Fruit fly (Drosophila melanogaster) whole organism, embryonic: ENCODE results near the gene Pez.

Experiments
- Aef1 ChIP-seq: fragments of 200-800 bp; sonication (Bioruptor generic); IDR thresholded peaks from 3 replicates; pipeline ENCODE4 v1.3.6; 2022; ENCODE audit warnings: missing biosample characterization, missing genetic modification characterization
- Awh ChIP-seq: fragments of 200-800 bp; sonication (Bioruptor generic); IDR thresholded peaks from 2 replicates; pipeline ENCODE4, ENCODE4 v1.3.6; 2022; ENCODE audit warnings: missing biosample characterization, missing genetic modification characterization
- BtbVII ChIP-seq: fragments of 200-800 bp; sonication (Bioruptor generic); optimal IDR thresholded peaks from 3 replicates; lab custom pipeline; 2017; ENCODE audit warnings: missing biosample characterization, mild to moderate bottlenecking, missing genetic modification characterization
- CG1024 ChIP-seq: fragments of 200-800 bp; sonication (Bioruptor generic); IDR thresholded peaks from 2 replicates; pipeline ENCODE4 v1.3.6; 2022; ENCODE audit warnings: missing biosample characterization, missing genetic modification characterization
- CG10321 ChIP-seq: fragments of 200-800 bp; sonication (Bioruptor generic); IDR thresholded peaks from 2 replicates; pipeline ENCODE4 v1.3.6; 2022; ENCODE audit warnings: missing biosample characterization, missing genetic modification characterization
- CG12236 ChIP-seq: fragments of 200-800 bp; sonication (Bioruptor generic); optimal IDR thresholded peaks from 2 replicates; lab custom pipeline; 2016; ENCODE audit warnings: missing biosample characterization, missing genetic modification characterization
- CG12769 ChIP-seq: fragments of 200-800 bp; sonication (Bioruptor generic); optimal IDR thresholded peaks from 2 replicates; lab custom pipeline; 2019; ENCODE audit warnings: missing biosample characterization, mild to moderate bottlenecking, missing genetic modification characterization, moderate library complexity
- CG13775 ChIP-seq: fragments of 200-800 bp; sonication (Bioruptor generic); optimal IDR thresholded peaks from 3 replicates; lab custom pipeline; 2017; ENCODE audit warnings: missing biosample characterization, mild to moderate bottlenecking, missing genetic modification characterization
- CG1792 ChIP-seq: fragments of 200-800 bp; sonication (Bioruptor generic); optimal IDR thresholded peaks from 2 replicates; lab custom pipeline; 2016; ENCODE audit warnings: missing biosample characterization, missing genetic modification characterization
- CG18764 ChIP-seq: fragments of 200-800 bp; sonication (Bioruptor generic); optimal IDR thresholded peaks from 3 replicates; lab custom pipeline; 2016; ENCODE audit warnings: missing biosample characterization, missing genetic modification characterization
- CG2120 ChIP-seq: fragments of 200-800 bp; sonication (Bioruptor generic); optimal IDR thresholded peaks from 3 replicates; lab custom pipeline; 2016; ENCODE audit warnings: missing biosample characterization, missing genetic modification characterization
- CG2129 ChIP-seq: fragments of 200-800 bp; sonication (Bioruptor generic); IDR thresholded peaks from 2 replicates; pipeline ENCODE4 v1.3.6; 2022; ENCODE audit warnings: missing biosample characterization, missing genetic modification characterization; ENCODE audit not compliant: partially characterized antibody
- CG2199 ChIP-seq: fragments of 200-800 bp; sonication (Bioruptor generic); IDR thresholded peaks from 3 replicates; pipeline ENCODE4 v1.3.6; 2022; ENCODE audit warnings: missing biosample characterization, missing genetic modification characterization
- CG3163 ChIP-seq: fragments of 200-800 bp; sonication (Bioruptor generic); optimal IDR thresholded peaks from 3 replicates; lab custom pipeline; 2016; ENCODE audit warnings: missing biosample characterization, missing genetic modification characterization
- CG33557 ChIP-seq: fragments of 200-800 bp; sonication (Bioruptor generic); optimal IDR thresholded peaks from 2 replicates; lab custom pipeline; 2019; ENCODE audit warnings: missing biosample characterization, mild to moderate bottlenecking, missing genetic modification characterization, moderate library complexity
- CG9817 ChIP-seq: fragments of 200-800 bp; sonication (Bioruptor generic); optimal IDR thresholded peaks from 2 replicates; lab custom pipeline; 2018; ENCODE audit warnings: missing biosample characterization, mild to moderate bottlenecking, missing genetic modification characterization, moderate library complexity
- Dfd ChIP-seq, 2 experiments: fragments of >200 bp; optimal IDR thresholded peaks; 2 replicates each; lab custom pipeline; 2017; ENCODE audit warnings: missing biosample characterization in 2 of 2, missing genetic modification characterization in 2 of 2
- GATAe ChIP-seq: fragments of 200-800 bp; sonication (Bioruptor generic); conservative IDR thresholded peaks from 2 replicates; pipeline ENCODE4 v1.3.6; 2022; ENCODE audit warnings: missing biosample characterization, missing genetic modification characterization
- HHEX ChIP-seq: fragments of 200-800 bp; sonication (Bioruptor generic); optimal IDR thresholded peaks from 3 replicates; lab custom pipeline; 2017; ENCODE audit warnings: missing biosample characterization, mild to moderate bottlenecking, missing genetic modification characterization, missing genetic modification reagents
- HLH54F ChIP-seq: fragments of 200-800 bp; sonication (Bioruptor generic); optimal IDR thresholded peaks from 3 replicates; lab custom pipeline; 2016; ENCODE audit warnings: missing biosample characterization, missing genetic modification characterization
- MTF-1 ChIP-seq: fragments of 200-800 bp; sonication (Bioruptor generic); optimal IDR thresholded peaks from 2 replicates; lab custom pipeline; 2018; ENCODE audit warnings: missing biosample characterization, mild to moderate bottlenecking, missing genetic modification characterization, borderline replicate concordance
- Med ChIP-seq: fragments of 200-800 bp; sonication (Bioruptor generic); peaks from one replicate; lab custom pipeline; 2016; ENCODE audit warnings: missing biosample characterization, missing genetic modification characterization, mild to moderate bottlenecking, inconsistent platforms, moderate library complexity
- Mes4 ChIP-seq: fragments of 200-800 bp; sonication (Bioruptor generic); optimal IDR thresholded peaks from 2 replicates; lab custom pipeline; 2016; ENCODE audit warnings: missing biosample characterization, missing genetic modification characterization
- PHDP ChIP-seq: fragments of 200-800 bp; sonication (Bioruptor generic); optimal IDR thresholded peaks from 3 replicates; lab custom pipeline; 2018; ENCODE audit warnings: missing biosample characterization, mild to moderate bottlenecking, missing genetic modification characterization, moderate library complexity
- Side ChIP-seq: fragments of 200-800 bp; sonication (Bioruptor generic); optimal IDR thresholded peaks from 2 replicates; lab custom pipeline; 2016; ENCODE audit warnings: missing biosample characterization, missing genetic modification characterization
- Sin3A ChIP-seq: fragments of >200 bp; optimal IDR thresholded peaks from 2 replicates; lab custom pipeline; 2018
- TFAM ChIP-seq: fragments of 200-800 bp; sonication (Bioruptor generic); optimal IDR thresholded peaks from 2 replicates; lab custom pipeline; 2017; ENCODE audit warnings: missing biosample characterization, missing genetic modification characterization, inconsistent platforms
- Tbp ChIP-seq: fragments of >200 bp; optimal IDR thresholded peaks from 2 replicates; lab custom pipeline; 2018; ENCODE audit warnings: missing biosample characterization, missing genetic modification characterization
- ato ChIP-seq: fragments of 200-800 bp; sonication (Bioruptor generic); IDR thresholded peaks from 2 replicates; pipeline ENCODE4 v1.3.6; 2022; ENCODE audit warnings: missing biosample characterization, missing genetic modification characterization; ENCODE audit not compliant: partially characterized antibody
- bab2 ChIP-seq: fragments of 200-800 bp; sonication (Bioruptor generic); optimal IDR thresholded peaks from 2 replicates; lab custom pipeline; 2016; ENCODE audit warnings: missing biosample characterization, missing genetic modification characterization
- chif ChIP-seq, 2 experiments: fragments of 200-800 bp; sonication (Bioruptor generic); optimal IDR thresholded peaks; 3 replicates each; lab custom pipeline; 2016; ENCODE audit warnings: missing biosample characterization in 2 of 2, missing genetic modification characterization in 2 of 2
- danr ChIP-seq: fragments of 200-800 bp; sonication (Bioruptor generic); IDR thresholded peaks from 2 replicates; pipeline ENCODE4 v1.3.6; 2022; ENCODE audit warnings: missing biosample characterization, missing genetic modification characterization
- dati ChIP-seq: fragments of 200-800 bp; sonication (Bioruptor generic); IDR thresholded peaks from 2 replicates; pipeline ENCODE4 v1.3.6; 2022; ENCODE audit warnings: missing biosample characterization, missing genetic modification characterization
- dmrt99B ChIP-seq: fragments of 200-800 bp; sonication (Bioruptor generic); optimal IDR thresholded peaks from 2 replicates; lab custom pipeline; 2018; ENCODE audit warnings: missing biosample characterization, mild to moderate bottlenecking, missing genetic modification characterization, moderate library complexity
- esg ChIP-seq: fragments of 200-800 bp; sonication (Bioruptor generic); conservative IDR thresholded peaks from 2 replicates; pipeline ENCODE4 v1.3.6; 2022; ENCODE audit warnings: missing biosample characterization, missing genetic modification characterization
- exex ChIP-seq: fragments of 200-800 bp; sonication (Bioruptor generic); optimal IDR thresholded peaks from 4 replicates; lab custom pipeline; 2018; ENCODE audit warnings: missing biosample characterization, mild to moderate bottlenecking, missing genetic modification characterization, moderate library complexity
- fd96Cb ChIP-seq: fragments of 200-800 bp; sonication (Bioruptor generic); optimal IDR thresholded peaks from 2 replicates; lab custom pipeline; 2018; ENCODE audit warnings: missing biosample characterization, mild to moderate bottlenecking, missing genetic modification characterization, moderate library complexity
- fu2 ChIP-seq: fragments of 200-800 bp; sonication (Bioruptor generic); optimal IDR thresholded peaks from 2 replicates; lab custom pipeline; 2016; ENCODE audit warnings: missing biosample characterization, missing genetic modification characterization
- gem ChIP-seq: fragments of 200-800 bp; sonication (Bioruptor generic); optimal IDR thresholded peaks from 2 replicates; lab custom pipeline; 2019; ENCODE audit warnings: missing biosample characterization, mild to moderate bottlenecking, missing genetic modification characterization, moderate library complexity
- hkb ChIP-seq, 2 experiments: fragments of 200-800 bp in 1 of 2; fragments of >200 bp in 1 of 2; sonication (Bioruptor generic) in 1 of 2; IDR thresholded peaks in 1 of 2; optimal IDR thresholded peaks in 1 of 2; 2 replicates each; pipeline versions ENCODE4 v1.3.6 to Lab custom; 2017 to 2022; ENCODE audit warnings: missing biosample characterization in 1 of 2, missing genetic modification characterization in 1 of 2
- lmd ChIP-seq: fragments of 200-800 bp; sonication (Bioruptor generic); IDR thresholded peaks from 2 replicates; pipeline ENCODE4 v1.3.6; 2022; ENCODE audit warnings: missing biosample characterization, missing genetic modification characterization
- mam ChIP-seq: fragments of 200-800 bp; sonication (Bioruptor generic); optimal IDR thresholded peaks from 3 replicates; lab custom pipeline; 2016; ENCODE audit warnings: missing biosample characterization, missing genetic modification characterization
- nom ChIP-seq: fragments of 200-800 bp; sonication (Bioruptor generic); optimal IDR thresholded peaks from 2 replicates; lab custom pipeline; 2017; ENCODE audit warnings: missing biosample characterization, missing genetic modification characterization, mild to moderate bottlenecking, moderate library complexity, missing genetic modification reagents
- pros ChIP-seq: fragments of 200-800 bp; sonication (Bioruptor generic); optimal IDR thresholded peaks from 3 replicates; lab custom pipeline; 2019; ENCODE audit warnings: missing biosample characterization, mild to moderate bottlenecking, missing genetic modification characterization, moderate library complexity
- sc ChIP-seq, 3 experiments: fragments of >200 bp in 2 of 3; fragments of 200-800 bp in 1 of 3; sonication (Bioruptor generic) in 1 of 3; optimal IDR thresholded peaks; 2 replicates in 2 of 3; 3 replicates in 1 of 3; lab custom pipeline; 2017; ENCODE audit warnings: mild to moderate bottlenecking in 1 of 3, missing biosample characterization in 1 of 3, missing genetic modification characterization in 1 of 3, missing genetic modification reagents in 1 of 3
- stc ChIP-seq: fragments of 200-800 bp; sonication (Bioruptor generic); IDR thresholded peaks from 2 replicates; pipeline ENCODE4 v1.3.6; 2022; ENCODE audit warnings: missing biosample characterization, missing genetic modification characterization
- stwl ChIP-seq: fragments of 200-800 bp; sonication (Bioruptor generic); optimal IDR thresholded peaks from 3 replicates; lab custom pipeline; 2018; ENCODE audit warnings: missing biosample characterization, mild to moderate bottlenecking, missing genetic modification characterization, moderate library complexity
- ttk ChIP-seq: fragments of 200-800 bp; sonication (Bioruptor generic); IDR thresholded peaks from 2 replicates; pipeline ENCODE4 v2.1.2; 2022; ENCODE audit warnings: missing biosample characterization, missing genetic modification characterization
- tx ChIP-seq: fragments of 200-800 bp; sonication (Bioruptor generic); optimal IDR thresholded peaks from 2 replicates; lab custom pipeline; 2016; ENCODE audit warnings: missing biosample characterization, missing genetic modification characterization
- vfl ChIP-seq: fragments of 200-800 bp; sonication (Bioruptor generic); optimal IDR thresholded peaks from 2 replicates; lab custom pipeline; 2016; ENCODE audit warnings: missing biosample characterization, missing genetic modification characterization
- zfh2 ChIP-seq: fragments of 200-800 bp; sonication (Bioruptor generic); optimal IDR thresholded peaks from 2 replicates; lab custom pipeline; 2016; ENCODE audit warnings: missing biosample characterization, missing genetic modification characterization

The Pez gene

DNA sequence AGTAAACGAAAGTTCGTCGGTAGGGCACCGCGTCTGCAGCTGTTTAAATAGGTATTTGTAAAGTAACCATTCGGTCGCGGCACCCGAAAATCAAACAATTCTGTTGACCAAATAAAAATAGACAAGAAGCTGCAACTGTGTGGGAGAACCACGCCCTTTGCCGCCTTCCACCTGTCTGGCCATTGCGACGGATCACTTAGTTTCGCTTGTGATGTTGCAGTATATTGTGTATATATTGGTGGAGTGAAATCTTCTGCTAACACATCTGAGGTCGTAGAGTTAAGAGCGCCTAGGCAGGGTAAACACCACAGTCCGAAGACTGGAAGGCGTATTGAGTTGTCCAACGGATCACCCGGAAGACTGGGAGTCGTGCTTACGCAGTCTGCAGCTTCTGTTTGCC lies 55.1 kb downstream of the Pez start (continued):
- TF ChIP-seq ato (GFP tag; lab: Robert Waterston, UW) (no peak), exex (no peak), vfl (GFP tag; lab: Kevin White, UChicago) (no peak), CG2199 (0 out of 3 replicates have a peak, but pooled peaks have one; percentile 23), GATAe (GFP tag; lab: Robert Waterston, UW) (no peak), CG3163 (GFP tag; lab: Kevin White, UChicago) (no peak), Awh (no peak), CG1024 (no peak), nom (GFP tag; lab: Kevin White, UChicago) (no peak), fd96Cb (tag; lab: Kevin White, UChicago) (peak; percentile 17), CG1792 (GFP tag; lab: Kevin White, UChicago) (no peak), lmd (GFP tag; lab: Robert Waterston, UW) (no peak), Med (GFP tag; lab: Kevin White, UChicago) (peak; percentile 85), tx (no peak), Dfd (GFP tag; optimal IDR thresholded peaks at IDR 0.05; lab: Kevin White, UChicago) (no peak), stwl (no peak), CG13775 (GFP tag; lab: Kevin White, UChicago) (no peak), Sin3A (lab: Kevin White, UChicago) (no peak), dati (GFP tag; lab: Robert Waterston, UW) (no peak), CG12236 (peak; percentile 30), CG2129 (GFP tag; lab: Robert Waterston, UW) (no peak), gem (tag; lab: Kevin White, UChicago) (peak; percentile 45), MTF-1 (peak; percentile 73), TFAM (GFP tag; lab: Kevin White, UChicago) (no peak), CG18764 (peak; percentile 16), CG2120 (GFP tag; lab: Kevin White, UChicago) (no peak), mam (GFP tag; lab: Kevin White, UChicago) (no peak), chif (GFP tag; optimal IDR thresholded peaks at IDR 0.05; lab: Kevin White, UChicago) (peak in 1 of 2 experiments; percentile 2), BtbVII (GFP tag; lab: Kevin White, UChicago) (peak; percentile 57), CG10321 (no peak), ttk (GFP tag; lab: Robert Waterston, UW) (no peak), HLH54F (GFP tag; lab: Kevin White, UChicago) (no peak), sc (optimal IDR thresholded peaks at IDR 0.05; lab: Kevin White, UChicago) (no peak), sc (GFP tag; optimal IDR thresholded peaks at IDR 0.05; lab: Kevin White, UChicago) (peak; percentile 47), esg (GFP tag; lab: Robert Waterston, UW) (no peak), dmrt99B (tag; lab: Kevin White, UChicago) (peak; percentile 57), danr (GFP tag; lab: Robert Waterston, UW) (0 out of 2 replicates have a peak, but pooled peaks have one; percentile 10), pros (GFP tag; lab: Kevin White, UChicago) (no peak), zfh2 (GFP tag; lab: Kevin White, UChicago) (no peak), Tbp (GFP tag; lab: Kevin White, UChicago) (no peak), bab2 (GFP tag; lab: Kevin White, UChicago) (peak; percentile 5), Mes4 (peak; percentile 14), CG9817 (tag; lab: Kevin White, UChicago) (peak; percentile 37), CG33557 (GFP tag; lab: Kevin White, UChicago) (peak; percentile 78), fu2 (no peak), PHDP (peak; percentile 70), CG12769 (tag; lab: Kevin White, UChicago) (peak; percentile 12), Side (GFP tag; lab: Kevin White, UChicago) (peak; percentile 13), stc (no peak), Aef1 (GFP tag; lab: Robert Waterston, UW) (no peak), hkb (optimal IDR thresholded peaks at IDR 0.05; lab: Kevin White, UChicago) (no peak), hkb (GFP tag; IDR thresholded peaks at IDR 0.05; lab: Robert Waterston, UW) (0 out of 2 replicates have a peak, but pooled peaks have one; percentile 23), HHEX (GFP tag; lab: Kevin White, UChicago) (peak; percentile 49)
